Fruit fly (Drosophila melanogaster) whole organism, prepupa: ENCODE data around the gene CG11598.
A peak's percentile ranks its signal among the peaks of the same experiment; 100 is the strongest.

ENCODE experiments used
- CG10631 ChIP-seq: fragments of 200-800 bp; sonication (Bioruptor generic); optimal IDR thresholded peaks from 2 replicates; lab custom pipeline; 2016; ENCODE audit warnings: missing biosample characterization, missing genetic modification characterization
- CG10669 ChIP-seq: fragments of 200-800 bp; sonication (Bioruptor generic); optimal IDR thresholded peaks from 3 replicates; lab custom pipeline; 2018; ENCODE audit warnings: missing biosample characterization, mild to moderate bottlenecking, missing genetic modification characterization, moderate library complexity
- CG11762 ChIP-seq: fragments of 200-800 bp; sonication (Bioruptor generic); optimal IDR thresholded peaks from 3 replicates; lab custom pipeline; 2016; ENCODE audit warnings: missing biosample characterization, missing genetic modification characterization; ENCODE audit not compliant: insufficient read depth
- CG1621 ChIP-seq: fragments of 200-800 bp; sonication (Bioruptor generic); optimal IDR thresholded peaks from 3 replicates; lab custom pipeline; 2018; ENCODE audit warnings: missing biosample characterization, mild to moderate bottlenecking, missing genetic modification characterization
- CG32006 ChIP-seq: fragments of 200-800 bp; sonication (Bioruptor generic); optimal IDR thresholded peaks from 3 replicates; lab custom pipeline; 2017; ENCODE audit warnings: missing biosample characterization, mild to moderate bottlenecking, missing genetic modification characterization
- CG34406 ChIP-seq: fragments of 200-800 bp; sonication (Bioruptor generic); optimal IDR thresholded peaks from 3 replicates; lab custom pipeline; 2016; ENCODE audit warnings: missing biosample characterization, missing genetic modification characterization
- CG3919 ChIP-seq: fragments of 200-800 bp; sonication (Bioruptor generic); optimal IDR thresholded peaks from 3 replicates; lab custom pipeline; 2016; ENCODE audit warnings: missing biosample characterization, missing genetic modification characterization
- CG6163 ChIP-seq: fragments of 200-800 bp; sonication (Bioruptor generic); IDR thresholded peaks from 3 replicates; pipeline ENCODE4 v1.3.6; 2022; ENCODE audit warnings: missing biosample characterization, missing genetic modification characterization
- CG6276 ChIP-seq: fragments of 200-800 bp; sonication (Bioruptor generic); optimal IDR thresholded peaks from 2 replicates; lab custom pipeline; 2017; ENCODE audit warnings: missing biosample characterization, mild to moderate bottlenecking, missing genetic modification characterization
- CG6792 ChIP-seq: fragments of 200-800 bp; sonication (Bioruptor generic); optimal IDR thresholded peaks from 3 replicates; lab custom pipeline; 2016; ENCODE audit warnings: missing biosample characterization, missing genetic modification characterization
- CG6808 ChIP-seq: fragments of 200-800 bp; sonication (Bioruptor generic); optimal IDR thresholded peaks from 3 replicates; lab custom pipeline; 2017; ENCODE audit warnings: missing biosample characterization, missing genetic modification characterization, mild to moderate bottlenecking, moderate library complexity, missing genetic modification reagents
- CG6854 ChIP-seq: fragments of 200-800 bp; sonication (Bioruptor generic); optimal IDR thresholded peaks from 2 replicates; lab custom pipeline; 2017; ENCODE audit warnings: missing biosample characterization, mild to moderate bottlenecking, missing genetic modification characterization
- CG7368 ChIP-seq: fragments of 200-800 bp; sonication (Bioruptor generic); optimal IDR thresholded peaks from 3 replicates; lab custom pipeline; 2016; ENCODE audit warnings: missing biosample characterization, missing genetic modification characterization
- CG8119 ChIP-seq: fragments of 200-800 bp; sonication (Bioruptor generic); IDR thresholded peaks from 3 replicates; pipeline ENCODE4 v1.3.6; 2022; ENCODE audit warnings: missing biosample characterization, missing genetic modification characterization
- CG9139 ChIP-seq: fragments of 200-800 bp; sonication (Bioruptor generic); optimal IDR thresholded peaks from 3 replicates; lab custom pipeline; 2017; ENCODE audit warnings: missing biosample characterization, mild to moderate bottlenecking, missing genetic modification characterization
- Eip78C ChIP-seq: fragments of 200-800 bp; sonication (Bioruptor generic); peaks from one replicate; lab custom pipeline; 2016; ENCODE audit warnings: missing biosample characterization, missing genetic modification characterization
- Eip93F ChIP-seq: fragments of 200-800 bp; sonication (Bioruptor generic); optimal IDR thresholded peaks from 2 replicates; lab custom pipeline; 2016; ENCODE audit warnings: missing biosample characterization, mild to moderate bottlenecking, missing genetic modification characterization
- Ets96B ChIP-seq: fragments of 200-800 bp; optimal IDR thresholded peaks from 2 replicates; lab custom pipeline; 2019; ENCODE audit warnings: missing biosample characterization, mild to moderate bottlenecking, missing genetic modification characterization, moderate library complexity
- Hr39 ChIP-seq: fragments of 200-800 bp; sonication (Bioruptor generic); optimal IDR thresholded peaks from 2 replicates; lab custom pipeline; 2016; ENCODE audit warnings: missing biosample characterization, missing genetic modification characterization
- OdsH ChIP-seq: fragments of 200-800 bp; sonication (Bioruptor generic); optimal IDR thresholded peaks from 3 replicates; lab custom pipeline; 2016; ENCODE audit warnings: missing biosample characterization, missing genetic modification characterization
- Smox ChIP-seq: fragments of 200-800 bp; sonication (Bioruptor generic); optimal IDR thresholded peaks from 3 replicates; lab custom pipeline; 2016; ENCODE audit warnings: missing biosample characterization, missing genetic modification characterization
- Sox15 ChIP-seq: fragments of 200-800 bp; sonication (Bioruptor generic); optimal IDR thresholded peaks from 3 replicates; lab custom pipeline; 2016; ENCODE audit warnings: missing biosample characterization, missing genetic modification characterization
- acj6 ChIP-seq: fragments of 200-800 bp; sonication (Bioruptor generic); optimal IDR thresholded peaks from 3 replicates; lab custom pipeline; 2016; ENCODE audit warnings: missing biosample characterization, missing genetic modification characterization
- dsx ChIP-seq: fragments of 200-800 bp; optimal IDR thresholded peaks from 3 replicates; lab custom pipeline; 2019; ENCODE audit warnings: missing biosample characterization, mild to moderate bottlenecking, missing genetic modification characterization, moderate library complexity; ENCODE audit not compliant: poor library complexity, severe bottlenecking
- eg ChIP-seq: fragments of 200-800 bp; sonication (Bioruptor generic); IDR thresholded peaks from 3 replicates; pipeline ENCODE4 v1.3.6; 2022; ENCODE audit warnings: missing biosample characterization, missing genetic modification characterization
- esn ChIP-seq: fragments of 200-800 bp; sonication (Bioruptor generic); optimal IDR thresholded peaks from 2 replicates; lab custom pipeline; 2016; ENCODE audit warnings: missing biosample characterization, mild to moderate bottlenecking, missing genetic modification characterization, moderate library complexity
- fd59A ChIP-seq: fragments of 200-800 bp; sonication (Bioruptor generic); optimal IDR thresholded peaks from 2 replicates; lab custom pipeline; 2017; ENCODE audit warnings: missing biosample characterization, mild to moderate bottlenecking, missing genetic modification characterization, missing genetic modification reagents
- fd85E ChIP-seq: fragments of 200-800 bp; sonication (Bioruptor generic); optimal IDR thresholded peaks from 3 replicates; lab custom pipeline; 2016; ENCODE audit warnings: missing biosample characterization, missing genetic modification characterization
- fkh ChIP-seq: fragments of 200-800 bp; sonication (Bioruptor generic); optimal IDR thresholded peaks from 3 replicates; lab custom pipeline; 2017; ENCODE audit warnings: missing biosample characterization, mild to moderate bottlenecking, missing genetic modification characterization, moderate library complexity
- lz ChIP-seq: fragments of 200-800 bp; sonication (Bioruptor generic); optimal IDR thresholded peaks from 3 replicates; lab custom pipeline; 2016; ENCODE audit warnings: missing biosample characterization, missing genetic modification characterization
- pdm3 ChIP-seq: fragments of 200-800 bp; sonication (Bioruptor generic); optimal IDR thresholded peaks from 3 replicates; lab custom pipeline; 2016; ENCODE audit warnings: missing biosample characterization, missing genetic modification characterization
- spab ChIP-seq: fragments of 200-800 bp; sonication (Bioruptor generic); optimal IDR thresholded peaks from 2 replicates; lab custom pipeline; 2017; ENCODE audit warnings: missing biosample characterization, mild to moderate bottlenecking, missing genetic modification characterization, missing genetic modification reagents
- svp ChIP-seq: fragments of 200-800 bp; sonication (Bioruptor generic); peaks from one replicate; lab custom pipeline; 2016; ENCODE audit warnings: missing biosample characterization, missing genetic modification characterization

CG11598 gene

DNA sequence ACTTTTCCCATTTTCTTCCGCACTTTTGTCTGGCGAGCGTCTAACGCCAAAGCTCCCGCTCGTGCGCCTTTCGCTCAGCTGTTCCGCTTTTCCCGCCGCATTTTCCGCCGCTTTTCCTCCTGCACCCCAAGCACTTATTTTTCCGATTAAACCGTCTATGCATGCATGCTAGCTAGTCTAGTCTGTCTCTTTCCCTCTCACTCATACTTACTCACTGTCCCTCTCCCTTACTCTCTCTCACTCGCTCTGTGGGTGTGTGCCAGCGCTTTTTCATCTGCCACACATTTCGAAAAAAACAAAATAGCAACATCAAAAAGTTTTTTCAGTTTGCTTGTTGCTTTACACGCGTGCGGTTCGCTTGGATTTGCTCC is 19.5 kb downstream of the CG11598 start, which contains the start of gene CG6225:
Gene CG6225, plus strand, starts transcription at position 325 of the 371 bp plus-strand sequence.
- TF ChIP-seq fd85E (GFP tag; lab: Kevin White, UChicago) (no peak), Eip93F (GFP tag; lab: Kevin White, UChicago) (no peak), Ets96B (tag; lab: Kevin White, UChicago) (no peak), dsx (GFP tag; lab: Kevin White, UChicago) (no peak), CG9139 (GFP tag; lab: Kevin White, UChicago) (no peak), Eip78C (GFP tag; lab: Kevin White, UChicago) (no peak), CG11762 (no peak), CG10669 (GFP tag; lab: Kevin White, UChicago) (no peak)

DNA sequence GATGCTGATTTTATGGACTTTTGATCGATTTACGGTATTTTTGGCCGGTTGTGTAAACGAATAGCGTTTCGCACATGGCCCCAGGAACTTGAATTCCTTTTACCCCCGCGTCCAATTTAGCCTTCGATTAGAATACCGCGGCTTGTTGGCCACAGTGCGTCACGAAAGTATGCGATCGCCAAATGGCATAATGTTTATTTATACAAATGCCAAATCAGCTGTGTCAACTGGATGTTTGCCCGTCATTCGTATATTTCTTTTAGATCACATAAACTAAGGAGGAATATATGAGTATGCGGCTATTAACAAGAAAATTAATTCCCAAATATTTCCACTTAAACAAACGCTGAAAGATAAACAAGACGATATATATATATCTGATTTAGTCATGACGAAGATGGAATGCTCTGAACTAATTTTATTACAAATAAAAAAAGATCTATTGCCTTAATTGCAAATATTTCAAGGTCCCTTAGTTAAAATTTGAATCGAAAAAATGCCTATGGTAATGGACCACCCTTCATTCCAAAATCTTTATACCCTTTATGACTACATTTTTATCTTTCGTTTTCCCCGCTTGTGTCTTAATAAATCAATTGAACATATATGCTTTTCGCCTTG is 22.3 kb downstream of the CG11598 start:
- TF ChIP-seq OdsH (GFP tag; lab: Kevin White, UChicago) (no peak), CG6792 (GFP tag; lab: Kevin White, UChicago) (no peak), CG6808 (no peak), svp (GFP tag; lab: Kevin White, UChicago) (peak; percentile 12), fkh (GFP tag; lab: Kevin White, UChicago) (peak; percentile 63), CG6854 (GFP tag; lab: Kevin White, UChicago) (no peak)

DNA sequence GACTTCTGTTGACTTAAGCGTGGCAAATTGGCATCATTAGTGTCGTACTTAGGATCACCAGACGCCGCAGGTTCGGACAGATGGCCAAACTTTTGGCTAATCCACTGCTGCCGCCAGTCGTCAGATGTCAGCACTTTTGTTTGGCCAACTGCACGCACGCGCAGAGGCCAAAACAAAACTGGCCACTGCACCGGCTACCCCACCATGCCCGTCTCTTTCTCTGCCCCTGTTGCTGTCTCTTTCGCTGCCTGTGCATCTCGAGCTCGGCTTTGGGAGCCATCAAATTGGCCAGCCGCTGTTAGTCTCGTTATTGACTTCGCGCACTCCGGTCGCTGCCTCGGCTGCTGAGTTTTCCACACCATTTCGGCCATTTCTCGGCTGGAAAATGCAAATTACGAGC is 27.8 kb downstream of the CG11598 start, which contains the start of gene CG14395:
Gene CG14395, plus strand, starts transcription at position 301 of the 400 bp plus-strand sequence.
- TF ChIP-seq eg (GFP tag; lab: Robert Waterston, UW) = peak; percentile 36; the same call in 1 of the 3 replicates
- no peak for TF ChIP-seq esn (GFP tag; lab: Kevin White, UChicago)

DNA sequence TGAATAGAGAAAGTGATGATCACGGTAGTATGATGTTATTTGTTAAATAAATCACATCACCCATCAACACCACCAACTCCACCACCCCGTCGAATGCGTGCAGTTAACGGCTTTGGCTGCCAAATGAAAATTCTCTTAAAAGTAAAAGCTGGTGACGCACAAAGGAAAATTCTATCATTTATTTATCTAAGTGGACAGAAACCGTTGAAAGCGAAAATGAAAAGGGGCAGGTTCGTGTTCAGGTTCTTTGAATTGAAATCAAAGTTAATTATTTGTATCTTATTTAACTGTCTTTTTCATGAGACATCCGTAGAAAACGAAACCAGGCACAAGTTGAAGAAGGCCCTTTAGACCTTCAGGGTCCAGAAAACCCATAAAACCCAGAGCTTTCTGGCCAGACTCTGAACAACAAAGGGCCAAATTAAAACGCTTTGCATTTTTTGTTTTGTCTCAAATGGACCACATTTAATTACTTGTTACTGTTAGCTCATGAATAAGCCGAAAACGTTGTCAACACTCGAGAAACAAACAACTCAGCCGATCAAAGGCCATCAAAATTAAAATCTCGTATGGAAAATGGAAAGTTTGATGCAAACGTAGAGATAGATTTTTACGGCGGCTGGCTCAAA is 31.6 kb downstream of the CG11598 start:
- TF ChIP-seq CG11762 (no peak), OdsH (GFP tag; lab: Kevin White, UChicago) (no peak), Ets96B (tag; lab: Kevin White, UChicago) (no peak), spab (GFP tag; lab: Kevin White, UChicago) (no peak), CG6276 (GFP tag; lab: Kevin White, UChicago) (no peak), Sox15 (GFP tag; lab: Kevin White, UChicago) (no peak), Hr39 (GFP tag; lab: Kevin White, UChicago) (no peak), CG3919 (GFP tag; lab: Kevin White, UChicago) (no peak), CG1621 (tag; lab: Kevin White, UChicago) (no peak), CG32006 (GFP tag; lab: Kevin White, UChicago) (no peak), fkh (GFP tag; lab: Kevin White, UChicago) (no peak), CG10631 (GFP tag; lab: Kevin White, UChicago) (no peak), CG8119 (GFP tag; lab: Robert Waterston, UW) (no peak), Smox (GFP tag; lab: Kevin White, UChicago) (no peak)

DNA sequence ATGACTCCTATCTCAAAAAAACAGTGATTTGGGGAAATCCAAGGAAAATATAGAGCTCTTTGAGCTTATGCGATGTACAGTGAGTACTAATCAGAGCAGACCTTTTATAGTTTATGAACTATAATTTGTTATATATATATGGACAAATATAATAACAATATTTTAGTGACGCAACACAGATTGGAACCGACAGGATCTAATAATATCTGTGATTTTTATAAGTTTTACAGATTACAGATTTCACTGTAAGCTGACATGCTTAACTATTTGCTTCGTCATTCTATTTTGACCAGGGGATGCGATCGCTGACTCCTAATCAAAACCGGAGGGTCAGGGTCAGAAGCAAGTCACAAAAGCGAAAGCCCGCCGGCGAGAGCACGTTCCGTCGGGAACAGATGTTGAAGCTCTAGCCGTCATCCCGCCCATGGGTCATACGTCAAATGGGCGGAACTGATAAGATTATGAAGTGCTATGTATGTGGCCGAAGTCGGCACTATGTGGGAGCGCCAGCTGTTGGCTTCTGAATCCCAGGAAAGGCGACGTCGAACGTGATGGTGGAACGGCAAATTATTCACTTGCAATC is 39.4 kb downstream of the CG11598 start, which contains the start of gene Gnmt:
Gene Gnmt, plus strand, starts transcription at position 568 of the 583 bp plus-strand sequence.
- TF ChIP-seq svp (GFP tag; lab: Kevin White, UChicago) (peak; percentile 98), CG10631 (GFP tag; lab: Kevin White, UChicago) (no peak)

DNA sequence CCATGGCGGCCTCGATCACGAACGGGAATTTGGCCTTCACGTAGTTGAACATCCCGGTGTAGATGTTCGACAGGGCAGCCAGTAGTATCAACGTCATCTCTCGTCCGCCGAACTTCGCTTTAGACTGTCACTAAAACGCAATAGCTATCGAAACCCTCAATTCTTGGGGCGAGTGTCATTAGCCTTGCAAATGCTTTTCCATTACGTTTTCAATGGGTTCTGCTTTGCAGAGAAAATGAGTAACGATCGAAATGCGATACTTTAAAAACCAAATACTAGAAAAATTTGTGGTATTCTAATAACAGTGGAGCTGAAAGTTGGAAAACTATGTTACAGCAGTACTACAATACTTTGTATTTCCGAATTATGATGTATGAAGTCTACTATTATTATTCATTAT is 41.4 kb downstream of the CG11598 start, which contains the start of gene CG43630:
Gene CG43630, minus strand, starts transcription at position 101 of the 400 bp plus-strand sequence.
- TF ChIP-seq lz = no peak
- TF ChIP-seq spab (GFP tag; lab: Kevin White, UChicago) = no peak
- no peak for TF ChIP-seq CG7368 (GFP tag; lab: Kevin White, UChicago)
- TF ChIP-seq CG34406 = no peak
- TF ChIP-seq fd59A (GFP tag; lab: Kevin White, UChicago) = no peak
- TF ChIP-seq pdm3 (GFP tag; lab: Kevin White, UChicago) = no peak
- TF ChIP-seq CG6163 (GFP tag; lab: Robert Waterston, UW) = no peak
- no peak for TF ChIP-seq Sox15 (GFP tag; lab: Kevin White, UChicago)
- TF ChIP-seq acj6 (GFP tag; lab: Kevin White, UChicago) = no peak
